Worm (Caenorhabditis elegans): Measurements from ENCODE around the gene M01B2.12.

Gene M01B2.12

ce11 chrV:15264131-15264530, at the start of gene M01B2.12:
TSS of gene M01B2.12 (minus strand) at chrV:15264231.
- TF ChIP-seq nhr-129 (tag; optimal IDR thresholded peaks at IDR 0.05) (no peak), ceh-82 (tag; optimal IDR thresholded peaks at IDR 0.05) (no peak), lin-13 (GFP tag; optimal IDR thresholded peaks at IDR 0.05) (no peak), blmp-1 (tag; optimal IDR thresholded peaks at IDR 0.05; ENCODE audit: insufficient read depth) (no peak), lin-39 (tag; optimal IDR thresholded peaks at IDR 0.05) (no peak), mdl-1 (tag; optimal IDR thresholded peaks at IDR 0.05) (no peak), F13H6.1 (tag; optimal IDR thresholded peaks at IDR 0.05) (no peak), alr-1 (tag; optimal IDR thresholded peaks at IDR 0.05) (no peak), elt-1 (tag; optimal IDR thresholded peaks at IDR 0.05) (no peak), ztf-11 (tag; optimal IDR thresholded peaks at IDR 0.05) (no peak), sma-9 (GFP tag; optimal IDR thresholded peaks at IDR 0.05) (no peak), sma-9 (tag; optimal IDR thresholded peaks at IDR 0.05) (no peak), ama-1 (optimal IDR thresholded peaks at IDR 0.05) (no peak), mab-5 (tag; optimal IDR thresholded peaks at IDR 0.05) (no peak), nhr-21 (tag; optimal IDR thresholded peaks at IDR 0.05) (no peak), mbf-1 (tag; optimal IDR thresholded peaks at IDR 0.05) (no peak)

- TF ChIP-seq ztf-4 (tag; optimal IDR thresholded peaks at IDR 0.05): no peak
- no peak for TF ChIP-seq mab-5 (tag; optimal IDR thresholded peaks at IDR 0.05)
- TF ChIP-seq ceh-82 (tag; optimal IDR thresholded peaks at IDR 0.05): no peak
- TF ChIP-seq aly-2 (tag; optimal IDR thresholded peaks at IDR 0.05): no peak
These were observed 49.5 kb upstream of the M01B2.12 start for ce11 chrV:15313529-15313928.

- TF ChIP-seq peb-1 (tag; optimal IDR thresholded peaks at IDR 0.05) (no peak), nhr-237 (tag; optimal IDR thresholded peaks at IDR 0.05) (no peak)
These were observed 46.7 kb upstream of the M01B2.12 start, which contains the start of gene irld-62 for ce11 chrV:15310780-15311179. TSS of gene irld-62 (plus strand) at chrV:15311080.

- TF ChIP-seq sem-4 (tag; optimal IDR thresholded peaks at IDR 0.05): no peak
- no peak for TF ChIP-seq ceh-82 (tag; optimal IDR thresholded peaks at IDR 0.05)
- TF ChIP-seq sma-9 (GFP tag; optimal IDR thresholded peaks at IDR 0.05): no peak
- no peak for TF ChIP-seq sma-9 (tag; optimal IDR thresholded peaks at IDR 0.05)
- no peak for TF ChIP-seq R02D3.7 (tag; optimal IDR thresholded peaks at IDR 0.05)
- no peak for TF ChIP-seq elt-3 (tag; optimal IDR thresholded peaks at IDR 0.05)
- no peak for TF ChIP-seq nhr-237 (tag; optimal IDR thresholded peaks at IDR 0.05)
- TF ChIP-seq elt-1 (tag; optimal IDR thresholded peaks at IDR 0.05): no peak
- TF ChIP-seq ZK546.5 (tag; optimal IDR thresholded peaks at IDR 0.05): no peak
- no peak for TF ChIP-seq lin-39 (tag; optimal IDR thresholded peaks at IDR 0.05)
- TF ChIP-seq nhr-10 (tag; optimal IDR thresholded peaks at IDR 0.05): no peak
- TF ChIP-seq snpc-4 (tag; optimal IDR thresholded peaks at IDR 0.05): no peak
- no peak for TF ChIP-seq dmd-4 (tag; optimal IDR thresholded peaks at IDR 0.05)
- TF ChIP-seq unc-55 (GFP tag; optimal IDR thresholded peaks at IDR 0.05): no peak
- TF ChIP-seq ama-1 (optimal IDR thresholded peaks at IDR 0.05): no peak
- no peak for TF ChIP-seq nhr-25 (tag; optimal IDR thresholded peaks at IDR 0.05)
- no peak for TF ChIP-seq mbf-1 (tag; optimal IDR thresholded peaks at IDR 0.05)
These were observed 45.0 kb upstream of the M01B2.12 start, which contains the start of gene srz-10 for ce11 chrV:15309011-15309410. TSS of gene srz-10 (minus strand) at chrV:15309098.

- TF ChIP-seq ztf-11 (tag; optimal IDR thresholded peaks at IDR 0.05): no peak
- TF ChIP-seq lin-39 (tag; optimal IDR thresholded peaks at IDR 0.05): no peak
- TF ChIP-seq ztf-4 (tag; optimal IDR thresholded peaks at IDR 0.05): no peak
- TF ChIP-seq egl-27 (tag; optimal IDR thresholded peaks at IDR 0.05): no peak
- no peak for TF ChIP-seq ztf-1 (GFP tag; conservative IDR thresholded peaks at IDR 0.05)
- no peak for TF ChIP-seq unc-39 (tag; optimal IDR thresholded peaks at IDR 0.05)
- TF ChIP-seq skn-1 (tag; optimal IDR thresholded peaks at IDR 0.05): no peak
- TF ChIP-seq lsy-2 (tag; optimal IDR thresholded peaks at IDR 0.05): no peak
- no peak for TF ChIP-seq ceh-16 (tag; optimal IDR thresholded peaks at IDR 0.05)
- TF ChIP-seq nhr-6 (tag; optimal IDR thresholded peaks at IDR 0.05): no peak
- TF ChIP-seq unc-62 (GFP tag; optimal IDR thresholded peaks at IDR 0.05): no peak
- TF ChIP-seq lin-13 (GFP tag; optimal IDR thresholded peaks at IDR 0.05): no peak
- TF ChIP-seq mbf-1 (tag; optimal IDR thresholded peaks at IDR 0.05): no peak
- TF ChIP-seq mdl-1 (tag; optimal IDR thresholded peaks at IDR 0.05): no peak
- no peak for TF ChIP-seq mab-5 (tag; optimal IDR thresholded peaks at IDR 0.05)
These were observed 42.7 kb upstream of the M01B2.12 start, which contains the start of gene T26H8.4 for ce11 chrV:15306745-15307144. TSS of gene T26H8.4 (minus strand) at chrV:15306845.
